Worm (Caenorhabditis elegans): ENCODE results near the gene pros-1.

The pros-1 gene

DNA sequence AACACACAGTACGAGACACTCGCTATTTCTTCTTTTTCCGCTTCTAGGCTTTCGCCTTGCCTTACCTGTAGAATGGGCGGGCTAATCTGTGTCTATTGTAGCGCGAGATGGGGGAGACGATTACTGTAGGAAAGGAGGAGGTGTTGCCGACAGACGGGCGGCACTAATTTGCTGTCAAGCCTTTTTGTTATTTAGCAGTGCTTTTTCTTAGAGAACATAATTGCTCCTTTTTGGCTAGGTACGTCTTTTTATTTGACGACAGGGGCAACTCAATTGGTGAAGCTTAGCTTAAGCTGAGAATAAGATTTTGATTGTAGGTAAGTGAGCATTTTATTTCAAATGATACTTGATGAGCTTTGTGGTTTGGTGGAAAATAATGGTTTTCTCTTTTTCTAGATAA is 3.4 kb upstream of the pros-1 start:
- TF ChIP-seq ceh-45 (GFP tag; IDR thresholded peaks at IDR 0.05) (no peak), pqm-1 (tag; optimal IDR thresholded peaks at IDR 0.05) (no peak), rnt-1 (tag; optimal IDR thresholded peaks at IDR 0.05) (no peak), ceh-14 (tag; optimal IDR thresholded peaks at IDR 0.05) (no peak), ceh-34 (tag; optimal IDR thresholded peaks at IDR 0.05) (no peak), fkh-10 (GFP tag; optimal IDR thresholded peaks at IDR 0.05) (no peak), odd-2 (tag; optimal IDR thresholded peaks at IDR 0.05) (no peak), zip-5 (tag; optimal IDR thresholded peaks at IDR 0.05) (no peak), hlh-8 (tag; optimal IDR thresholded peaks at IDR 0.05) (no peak), syd-9 (tag; optimal IDR thresholded peaks at IDR 0.05) (no peak), C08G9.2 (tag; optimal IDR thresholded peaks at IDR 0.05) (no peak)

- TF ChIP-seq unc-55 (GFP tag; optimal IDR thresholded peaks at IDR 0.05) (no peak), nfya-1 (tag; optimal IDR thresholded peaks at IDR 0.05) (peak; percentile 90)
These were observed 2.0 kb upstream of the pros-1 start for ce11 chrIII:8065101-8065500.

ce11 chrIII:8067798-8068197 is 709 bp downstream of the pros-1 start:
- no peak for TF ChIP-seq zip-5 (tag; optimal IDR thresholded peaks at IDR 0.05)
- no peak for TF ChIP-seq nhr-11 (tag; optimal IDR thresholded peaks at IDR 0.05)
- TF ChIP-seq elt-2 (tag; optimal IDR thresholded peaks at IDR 0.05): no peak
- no peak for TF ChIP-seq ceh-18 (tag; optimal IDR thresholded peaks at IDR 0.05)
- no peak for TF ChIP-seq mec-3 (tag; optimal IDR thresholded peaks at IDR 0.05; ENCODE audit: borderline replicate concordance)
- TF ChIP-seq madf-2 (tag; optimal IDR thresholded peaks at IDR 0.05): no peak
- no peak for TF ChIP-seq K02D7.2 (tag; optimal IDR thresholded peaks at IDR 0.05)
- TF ChIP-seq fax-1 (tag; optimal IDR thresholded peaks at IDR 0.05): no peak
- no peak for TF ChIP-seq ceh-6 (GFP tag; optimal IDR thresholded peaks at IDR 0.05)
- TF ChIP-seq lin-11 (tag; optimal IDR thresholded peaks at IDR 0.05): no peak

DNA sequence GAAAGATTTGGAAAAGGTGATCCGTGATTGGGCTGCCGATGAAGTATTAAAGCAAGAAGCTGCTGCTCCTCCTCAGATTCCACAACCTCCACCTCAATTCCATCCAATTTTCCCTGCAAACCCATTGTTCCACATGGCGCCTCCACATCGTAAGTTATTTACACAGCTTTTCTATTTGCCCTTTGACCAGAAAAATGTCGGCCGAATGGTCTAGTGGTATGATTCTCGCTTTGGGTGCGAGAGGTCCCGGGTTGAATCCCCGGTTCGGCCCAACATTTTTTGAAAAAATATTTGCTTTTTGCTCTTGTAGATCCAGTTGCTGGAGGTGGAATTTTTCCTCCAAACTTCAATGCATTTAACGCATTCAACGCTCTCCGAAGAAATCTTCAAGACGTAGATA is 2.1 kb downstream of the pros-1 start:
- TF ChIP-seq Y22D7AL.16 (tag; optimal IDR thresholded peaks at IDR 0.05) (no peak), unc-42 (tag; optimal IDR thresholded peaks at IDR 0.05) (no peak), ceh-6 (GFP tag; optimal IDR thresholded peaks at IDR 0.05) (peak; percentile 32), pros-1 (tag; optimal IDR thresholded peaks at IDR 0.05) (peak; percentile 72)

DNA sequence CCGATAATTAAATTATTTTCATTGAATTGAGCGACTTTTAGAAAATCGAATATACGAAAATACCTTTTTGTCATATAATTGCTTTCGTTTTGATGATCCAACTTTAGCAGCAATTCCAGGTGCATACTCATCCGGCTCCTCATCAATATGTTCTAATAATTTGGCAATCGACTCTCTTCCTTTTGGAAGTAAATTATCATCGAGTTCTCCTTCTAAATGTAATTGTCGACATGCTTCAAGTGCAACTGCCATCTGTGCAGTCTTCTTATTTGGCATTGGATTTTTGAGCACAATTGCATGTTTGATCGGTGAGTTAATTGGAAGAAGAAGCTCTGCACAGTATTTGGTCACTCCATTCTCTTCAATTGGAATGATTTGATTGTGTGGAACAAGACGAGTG is 10.1 kb downstream of the pros-1 start:
- TF ChIP-seq eyg-1 (tag; optimal IDR thresholded peaks at IDR 0.05) (no peak), gmeb-2 (tag; optimal IDR thresholded peaks at IDR 0.05) (no peak), ahr-1 (tag; optimal IDR thresholded peaks at IDR 0.05) (no peak), F13H6.1 (tag; optimal IDR thresholded peaks at IDR 0.05) (no peak), ama-1 (optimal IDR thresholded peaks at IDR 0.05) (no peak), unc-42 (tag; optimal IDR thresholded peaks at IDR 0.05) (no peak), pha-2 (tag; optimal IDR thresholded peaks at IDR 0.05) (no peak), nhr-232 (tag; optimal IDR thresholded peaks at IDR 0.05) (no peak)

ce11 chrIII:8080165-8080738 is 13.2 kb downstream of the pros-1 start, which contains the start of the genes dcr-1 and apc-2:
Gene dcr-1, minus strand, starts transcription at chrIII:8080281.
Gene apc-2, plus strand, starts transcription at chrIII:8080629.
- TF ChIP-seq unc-86 (tag; optimal IDR thresholded peaks at IDR 0.05) (no peak), nfya-1 (tag; optimal IDR thresholded peaks at IDR 0.05) (no peak), sox-2 (GFP tag; IDR thresholded peaks at IDR 0.05) (no peak), nhr-232 (tag; optimal IDR thresholded peaks at IDR 0.05) (no peak), ceh-48 (tag; optimal IDR thresholded peaks at IDR 0.05) (no peak), gmeb-2 (tag; optimal IDR thresholded peaks at IDR 0.05) (no peak), zip-5 (tag; optimal IDR thresholded peaks at IDR 0.05) (no peak), hlh-15 (tag; optimal IDR thresholded peaks at IDR 0.05) (no peak), ceh-22 (tag; optimal IDR thresholded peaks at IDR 0.05) (no peak), Y22D7AL.16 (tag; optimal IDR thresholded peaks at IDR 0.05) (no peak)

Measured in whole organism, late embryonic.